Worm (Caenorhabditis elegans) whole organism, L3 larva: Measurements from ENCODE around the gene clc-1.
A peak's percentile ranks its signal among the peaks of the same experiment; 100 is the strongest.

Source experiments
- R02D3.7 ChIP-seq: fragments of 150-350 bp; optimal IDR thresholded peaks from 2 replicates; lab custom pipeline; 2014; ENCODE audit warnings: missing biosample characterization, missing genetic modification characterization
- ZK546.5 ChIP-seq: sonication (generic microtip); optimal IDR thresholded peaks from 2 replicates; lab custom pipeline; 2017; ENCODE audit warnings: missing biosample characterization, missing genetic modification characterization
- ceh-16 ChIP-seq: sonication (generic microtip); optimal IDR thresholded peaks from 2 replicates; lab custom pipeline; 2017; ENCODE audit warnings: missing biosample characterization, missing genetic modification characterization
- ceh-82 ChIP-seq: fragments of 150-350 bp; optimal IDR thresholded peaks from 2 replicates; lab custom pipeline; 2014; ENCODE audit warnings: missing biosample characterization, missing genetic modification characterization
- daf-12 ChIP-seq: fragments of 150-350 bp; optimal IDR thresholded peaks from 2 replicates; lab custom pipeline; 2014; ENCODE audit warnings: missing biosample characterization, missing genetic modification reagents, missing genetic modification characterization
- egl-27 ChIP-seq: sonication (generic microtip); optimal IDR thresholded peaks from 4 replicates; lab custom pipeline; 2017; ENCODE audit warnings: missing biosample characterization, missing genetic modification reagents, missing genetic modification characterization
- egl-5 ChIP-seq: fragments of 150-350 bp; optimal IDR thresholded peaks from 2 replicates; lab custom pipeline; 2017; ENCODE audit warnings: missing biosample characterization, missing genetic modification reagents, missing genetic modification characterization, inconsistent platforms
- elt-1 ChIP-seq: fragments of 150-350 bp; optimal IDR thresholded peaks from 2 replicates; lab custom pipeline; 2014; ENCODE audit warnings: missing biosample characterization, missing genetic modification characterization
- elt-2 ChIP-seq: sonication (generic microtip); optimal IDR thresholded peaks from 2 replicates; lab custom pipeline; 2016; ENCODE audit warnings: missing genetic modification reagents, mild to moderate bottlenecking, missing genetic modification characterization, missing compliant biosample characterization
- elt-3 ChIP-seq, 3 experiments: fragments of 150-350 bp in 1 of 3; sonication (generic microtip) in 2 of 3; optimal IDR thresholded peaks; 2 replicates in 2 of 3; 4 replicates in 1 of 3; lab custom pipeline; 2014 to 2017; ENCODE audit warnings: missing biosample characterization in 3 of 3, missing genetic modification characterization in 3 of 3
- eor-1 ChIP-seq, 2 experiments: fragments of 150-350 bp; optimal IDR thresholded peaks; 2 replicates each; lab custom pipeline; 2014 to 2018; ENCODE audit warnings: missing biosample characterization in 2 of 2, missing genetic modification characterization in 2 of 2
- fkh-10 ChIP-seq: sonication (generic microtip); optimal IDR thresholded peaks from 2 replicates; lab custom pipeline; 2017; ENCODE audit warnings: missing biosample characterization, missing genetic modification reagents, missing genetic modification characterization
- fkh-2 ChIP-seq: fragments of 150-350 bp; optimal IDR thresholded peaks from 2 replicates; lab custom pipeline; 2014; ENCODE audit warnings: missing biosample characterization, missing genetic modification reagents, missing genetic modification characterization
- jun-1 ChIP-seq: fragments of 150-350 bp; optimal IDR thresholded peaks from 2 replicates; lab custom pipeline; 2014; ENCODE audit warnings: missing biosample characterization, missing genetic modification reagents, missing genetic modification characterization
- lin-15B ChIP-seq: fragments of 150-350 bp; optimal IDR thresholded peaks from 2 replicates; lab custom pipeline; 2014; ENCODE audit warnings: missing biosample characterization, missing genetic modification characterization
- lin-39 ChIP-seq: fragments of 150-350 bp; optimal IDR thresholded peaks from 2 replicates; lab custom pipeline; 2018; ENCODE audit warnings: missing biosample characterization, missing genetic modification reagents, missing genetic modification characterization
- lsy-12 ChIP-seq: sonication (generic microtip); optimal IDR thresholded peaks from 2 replicates; lab custom pipeline; 2016; ENCODE audit warnings: mild to moderate bottlenecking, missing genetic modification characterization, missing compliant biosample characterization
- mdl-1 ChIP-seq: fragments of 150-350 bp; optimal IDR thresholded peaks from 2 replicates; lab custom pipeline; 2014; ENCODE audit warnings: missing biosample characterization, missing genetic modification characterization
- mml-1 ChIP-seq: fragments of 150-350 bp; sonication (generic microtip); optimal IDR thresholded peaks from 3 replicates; lab custom pipeline; 2014; ENCODE audit warnings: missing biosample characterization, missing genetic modification characterization
- nhr-11 ChIP-seq: fragments of 150-350 bp; optimal IDR thresholded peaks from 2 replicates; lab custom pipeline; 2014; ENCODE audit warnings: missing biosample characterization, missing genetic modification characterization
- nhr-12 ChIP-seq: fragments of 150-350 bp; optimal IDR thresholded peaks from 2 replicates; lab custom pipeline; 2014; ENCODE audit warnings: missing biosample characterization, missing genetic modification characterization
- nhr-23 ChIP-seq: fragments of 150-350 bp; optimal IDR thresholded peaks from 2 replicates; lab custom pipeline; 2014; ENCODE audit warnings: missing biosample characterization, missing genetic modification reagents, missing genetic modification characterization
- nhr-237 ChIP-seq: fragments of 150-350 bp; optimal IDR thresholded peaks from 2 replicates; lab custom pipeline; 2014; ENCODE audit warnings: missing biosample characterization, missing genetic modification characterization
- nhr-25 ChIP-seq: sonication (generic microtip); optimal IDR thresholded peaks from 2 replicates; lab custom pipeline; 2017; ENCODE audit warnings: missing biosample characterization, missing genetic modification characterization
- nhr-28 ChIP-seq: fragments of 150-350 bp; optimal IDR thresholded peaks from 2 replicates; lab custom pipeline; 2014; ENCODE audit warnings: missing biosample characterization, missing genetic modification characterization
- nhr-67 ChIP-seq: fragments of 150-350 bp; optimal IDR thresholded peaks from 2 replicates; lab custom pipeline; 2014; ENCODE audit warnings: missing biosample characterization, missing genetic modification characterization
- nhr-76 ChIP-seq: fragments of 150-350 bp; sonication (generic microtip); optimal IDR thresholded peaks from 5 replicates; lab custom pipeline; 2014; ENCODE audit warnings: missing biosample characterization, missing genetic modification characterization
- nhr-77 ChIP-seq: fragments of 150-350 bp; optimal IDR thresholded peaks from 2 replicates; lab custom pipeline; 2014; ENCODE audit warnings: missing biosample characterization, missing genetic modification characterization
- sea-2 ChIP-seq: fragments of 150-350 bp; sonication (generic microtip); optimal IDR thresholded peaks from 4 replicates; lab custom pipeline; 2014; ENCODE audit warnings: missing biosample characterization, missing genetic modification reagents, missing genetic modification characterization
- tbx-2 ChIP-seq: sonication (generic microtip); optimal IDR thresholded peaks from 2 replicates; lab custom pipeline; 2016; ENCODE audit warnings: mild to moderate bottlenecking, missing genetic modification characterization, missing compliant biosample characterization
- unc-62 ChIP-seq: fragments of 150-350 bp; sonication (generic microtip); optimal IDR thresholded peaks from 4 replicates; lab custom pipeline; 2014; ENCODE audit warnings: missing biosample characterization, missing genetic modification reagents, missing genetic modification characterization
- zag-1 ChIP-seq: fragments of 150-350 bp; optimal IDR thresholded peaks from 2 replicates; lab custom pipeline; 2014; ENCODE audit warnings: missing biosample characterization, missing genetic modification characterization
- ztf-11 ChIP-seq: fragments of 150-350 bp; optimal IDR thresholded peaks from 2 replicates; lab custom pipeline; 2014; ENCODE audit warnings: missing biosample characterization, missing genetic modification characterization
- ztf-4 ChIP-seq: fragments of 150-350 bp; optimal IDR thresholded peaks from 2 replicates; lab custom pipeline; 2014; ENCODE audit warnings: missing biosample characterization, missing genetic modification characterization

The clc-1 gene

DNA sequence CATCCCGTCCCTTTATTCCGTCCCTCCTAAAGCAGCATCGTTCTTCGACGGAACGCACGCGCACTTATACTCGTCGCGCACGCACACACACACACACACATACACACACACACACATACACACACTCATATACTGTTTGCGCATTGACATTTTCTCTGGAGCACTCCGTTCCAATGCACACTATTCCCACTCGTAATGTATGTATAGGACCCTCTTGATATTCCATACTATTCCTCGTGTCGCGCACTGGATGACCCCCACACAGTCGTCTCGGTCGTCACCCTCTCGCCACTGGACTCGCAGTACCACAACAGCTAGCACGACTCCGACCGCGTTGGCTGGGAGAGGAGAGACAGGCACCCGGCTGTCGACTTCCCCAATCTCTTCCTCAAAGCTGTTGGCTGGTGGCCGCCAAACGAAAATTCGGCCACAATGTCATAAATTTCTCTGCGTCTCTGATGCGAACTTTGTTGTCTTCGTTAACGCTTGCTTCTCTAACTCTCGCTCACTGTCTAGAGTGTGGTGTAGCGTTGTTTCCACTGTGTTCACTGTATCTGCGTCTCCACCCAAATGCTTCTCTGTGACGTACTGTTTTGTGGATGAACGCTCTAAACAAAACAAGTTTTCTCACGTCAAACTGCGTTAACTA is 16.1 kb upstream of the clc-1 start (continued):
- TF ChIP-seq nhr-237 (tag; lab: Kevin White, UChicago) (peak; percentile 15), nhr-67 (tag; lab: Kevin White, UChicago) (peak; percentile 49), nhr-23 (tag; lab: Kevin White, UChicago) (peak; percentile 85), elt-2 (tag; lab: Kevin White, UChicago) (peak; percentile 74), ztf-11 (no peak), R02D3.7 (tag; lab: Kevin White, UChicago) (peak; percentile 50), daf-12 (tag; lab: Kevin White, UChicago) (no peak), fkh-2 (tag; lab: Kevin White, UChicago) (no peak), zag-1 (tag; lab: Kevin White, UChicago) (peak; percentile 73), ceh-16 (tag; lab: Kevin White, UChicago) (no peak), egl-27 (tag; lab: Kevin White, UChicago) (peak; percentile 76)

DNA sequence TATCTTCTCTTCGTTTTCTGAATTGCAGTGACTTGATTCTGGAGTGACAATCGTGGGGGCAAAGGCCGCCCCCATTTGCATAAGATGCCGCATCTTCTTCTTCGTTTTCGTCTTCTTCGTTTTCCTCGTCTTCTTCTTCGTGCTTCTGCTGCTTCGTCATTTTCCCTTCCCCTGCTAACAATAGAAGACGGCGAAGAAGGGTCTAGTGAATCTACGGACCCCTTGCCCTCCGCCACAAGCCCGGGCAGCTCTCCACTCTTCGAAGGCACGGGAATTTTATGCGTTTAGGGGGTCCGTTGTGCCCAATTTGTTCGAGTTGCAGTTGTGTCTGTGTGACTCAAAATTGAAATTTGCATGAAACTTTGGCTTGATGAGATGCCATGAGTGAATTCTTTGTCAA is 15.4 kb upstream of the clc-1 start:
- TF ChIP-seq nhr-76 (tag; lab: Kevin White, UChicago) (no peak), fkh-10 (no peak), egl-5 (no peak), tbx-2 (no peak), lsy-12 (tag; lab: Kevin White, UChicago) (no peak)

DNA sequence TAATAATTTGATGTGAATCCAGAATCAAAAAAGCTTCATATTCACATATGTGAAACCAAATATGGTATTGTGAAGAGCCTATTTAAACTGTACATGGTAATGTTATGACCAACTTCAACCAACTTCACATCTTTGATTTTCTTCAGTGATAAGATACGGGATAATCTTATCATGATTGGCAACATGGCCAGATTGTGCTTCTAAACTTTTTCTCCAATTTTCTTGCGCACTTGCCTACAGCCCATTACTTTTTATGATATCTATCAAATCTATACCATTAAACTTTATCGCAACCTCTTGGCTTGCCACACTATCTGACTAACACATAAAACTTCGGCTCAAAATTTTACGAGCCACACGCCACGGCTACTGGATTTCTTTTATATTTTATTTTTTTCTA is 14.8 kb upstream of the clc-1 start:
- TF ChIP-seq egl-5 (peak; percentile 96), jun-1 (tag; lab: Kevin White, UChicago) (no peak), ztf-11 (no peak), lin-39 (tag; lab: Kevin White, UChicago) (no peak), ZK546.5 (no peak), egl-27 (tag; lab: Kevin White, UChicago) (no peak), lin-15B (tag; lab: Kevin White, UChicago) (no peak)

DNA sequence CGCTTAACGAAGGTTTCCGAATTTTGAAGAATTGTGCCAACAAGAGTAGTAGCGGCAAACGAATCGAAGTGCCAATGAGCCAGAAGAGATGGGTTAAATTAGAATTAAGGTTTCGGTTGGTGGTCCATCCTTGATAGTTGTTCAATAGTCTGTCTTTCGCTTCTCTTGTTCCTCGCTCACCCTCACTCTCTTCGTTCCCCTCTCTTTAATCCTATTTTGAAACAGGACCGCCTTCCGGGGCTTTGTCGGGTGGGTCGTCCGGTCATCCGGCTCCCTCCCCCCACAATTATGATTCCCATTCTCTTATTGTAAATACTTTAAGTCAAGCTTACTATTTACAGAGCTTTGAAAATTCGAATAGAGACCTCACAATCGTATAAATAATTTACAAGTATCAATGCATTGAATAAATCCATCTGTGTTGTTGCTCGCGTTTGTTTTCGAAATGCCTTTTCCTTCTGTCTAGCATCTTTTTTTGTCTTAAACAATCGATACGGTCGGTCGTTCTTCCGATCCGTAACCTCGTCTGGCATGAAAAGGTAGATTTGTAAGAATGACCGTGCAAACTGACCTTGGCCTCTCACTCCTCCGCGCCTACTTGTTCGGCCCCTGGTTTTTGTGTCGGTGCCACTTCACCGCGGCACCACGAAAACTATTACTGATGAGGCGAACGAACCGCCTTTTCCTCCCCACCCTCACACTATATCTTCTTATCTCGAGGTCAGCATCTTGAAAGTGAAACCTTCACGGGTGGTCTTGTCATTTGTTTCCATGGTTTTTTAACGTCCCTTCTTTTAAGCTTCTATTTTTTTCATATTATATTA is 13.9 kb upstream of the clc-1 start:
- TF ChIP-seq nhr-23 (tag; lab: Kevin White, UChicago) (peak; percentile 38), elt-1 (tag; lab: Kevin White, UChicago) (peak; percentile 30), elt-3 (tag; optimal IDR thresholded peaks at IDR 0.05; lab: Kevin White, UChicago) (no peak), lin-15B (tag; lab: Kevin White, UChicago) (no peak), nhr-25 (tag; lab: Kevin White, UChicago) (peak; percentile 69), nhr-12 (tag; lab: Kevin White, UChicago) (no peak)
- TF ChIP-seq, all 47 proteins: peak for 3

DNA sequence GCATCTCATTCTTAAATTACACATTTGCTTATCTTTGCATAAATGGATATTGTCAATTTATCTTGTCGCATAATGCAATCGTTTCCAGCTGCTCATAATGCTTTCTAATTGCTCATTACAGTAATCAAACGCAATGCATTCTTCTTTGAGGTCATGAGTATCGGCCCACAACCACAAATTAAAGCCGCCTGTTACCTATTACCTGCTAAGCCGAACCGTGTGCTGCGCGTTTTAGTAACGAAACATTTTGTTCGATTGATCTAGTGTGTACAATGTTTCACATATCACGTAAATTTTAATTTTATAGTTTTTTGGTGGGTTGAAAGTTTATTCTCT is 13.3 kb upstream of the clc-1 start:
- TF ChIP-seq eor-1 (tag; optimal IDR thresholded peaks at IDR 0.05; lab: Kevin White, UChicago) (no peak), nhr-77 (no peak), mml-1 (tag; lab: Kevin White, UChicago) (no peak), tbx-2 (no peak), ztf-4 (tag; lab: Kevin White, UChicago) (no peak), egl-5 (no peak), unc-62 (GFP tag; lab: Kevin White, UChicago) (no peak), nhr-28 (tag; lab: Kevin White, UChicago) (no peak), mdl-1 (no peak), elt-3 (tag; optimal IDR thresholded peaks at IDR 0.05; lab: Kevin White, UChicago) (no peak), elt-1 (tag; lab: Kevin White, UChicago) (no peak), ceh-16 (tag; lab: Kevin White, UChicago) (no peak), nhr-11 (tag; lab: Kevin White, UChicago) (no peak), ztf-11 (no peak), sea-2 (GFP tag; lab: Kevin White, UChicago) (no peak), egl-27 (tag; lab: Kevin White, UChicago) (no peak), ceh-82 (no peak)
